Fruit fly (Drosophila melanogaster): Measurements from ENCODE around the gene hoe1.
A peak's percentile ranks its signal among the peaks of the same experiment; 100 is the strongest.

Gene hoe1

DNA sequence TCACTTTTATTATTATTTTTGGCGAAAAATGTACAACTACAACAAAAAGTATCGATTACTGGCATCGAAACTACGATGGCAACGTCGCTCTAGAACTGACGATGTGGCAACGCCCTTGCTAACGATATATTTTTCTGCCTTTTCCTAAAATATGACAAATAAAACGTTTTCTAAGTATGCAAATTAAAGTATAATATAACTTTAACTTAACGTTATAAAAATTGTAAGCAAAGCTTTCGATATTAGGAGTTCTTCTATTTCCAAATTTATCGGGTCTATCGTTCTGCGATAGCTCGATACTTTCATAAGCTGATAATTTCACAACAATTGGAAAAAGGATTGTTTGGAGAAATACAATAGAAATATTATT lies 49.2 kb downstream of the hoe1 start, which contains the start of the genes Cf2 and CG3008 (continued):
- TF ChIP-seq Ptx1 (GFP tag; IDR thresholded peaks at IDR 0.05): no peak
- TF ChIP-seq bbx (GFP tag; IDR thresholded peaks at IDR 0.05; ENCODE audit: partially characterized antibody): peak; percentile 65
- TF ChIP-seq CG9797 (GFP tag; optimal IDR thresholded peaks at IDR 0.05): peak; percentile 42
- TF ChIP-seq CG17829 (tag; optimal IDR thresholded peaks at IDR 0.05): peak; percentile 21
- peak; percentile 82 for TF ChIP-seq vnd (GFP tag; IDR thresholded peaks at IDR 0.05; ENCODE audit: partially characterized antibody)
- TF ChIP-seq grau (tag; optimal IDR thresholded peaks at IDR 0.05): no peak
- no peak for TF ChIP-seq row (GFP tag; IDR thresholded peaks at IDR 0.05)
- TF ChIP-seq ftz-f1 (GFP tag; optimal IDR thresholded peaks at IDR 0.05): peak; percentile 35
- TF ChIP-seq CG4404 (GFP tag; IDR thresholded peaks at IDR 0.05): no peak
- no peak for TF ChIP-seq gcm (GFP tag; optimal IDR thresholded peaks at IDR 0.05)
- TF ChIP-seq MBD-R2 (GFP tag; IDR thresholded peaks at IDR 0.05): peak; percentile 64
- peak; percentile 72 for TF ChIP-seq Ets97D (GFP tag; optimal IDR thresholded peaks at IDR 0.05)
- TF ChIP-seq mld (GFP tag; IDR thresholded peaks at IDR 0.05; ENCODE audit: partially characterized antibody): peak; percentile 52; the same call in 1 of the 3 replicates
- TF ChIP-seq p53 (GFP tag; optimal IDR thresholded peaks at IDR 0.05): no peak
- TF ChIP-seq NC2α (GFP tag; optimal IDR thresholded peaks at IDR 0.05): no peak
- TF ChIP-seq CG8290 (GFP tag; optimal IDR thresholded peaks at IDR 0.05): peak; percentile 14
- no peak for TF ChIP-seq CG8290 (tag; optimal IDR thresholded peaks at IDR 0.05)
- no peak for TF ChIP-seq CG18619 (GFP tag; optimal IDR thresholded peaks at IDR 0.05)
- peak; percentile 90 for TF ChIP-seq Scr (GFP tag; IDR thresholded peaks at IDR 0.05; ENCODE audit: partially characterized antibody)
- TF ChIP-seq psq (GFP tag; optimal IDR thresholded peaks at IDR 0.05): peak; percentile 0
- peak; percentile 70; the same call in 1 of the 2 replicates for TF ChIP-seq tna (GFP tag; IDR thresholded peaks at IDR 0.05; ENCODE audit: partially characterized antibody)
- peak; percentile 77 for TF ChIP-seq CG6791 (GFP tag; IDR thresholded peaks at IDR 0.05; ENCODE audit: partially characterized antibody)
- TF ChIP-seq ems (GFP tag; optimal IDR thresholded peaks at IDR 0.05): peak; percentile 12
- peak; percentile 42; the same call in 1 of the 2 replicates for TF ChIP-seq CG42726 (GFP tag; IDR thresholded peaks at IDR 0.05; ENCODE audit: partially characterized antibody)
- TF ChIP-seq pnt (GFP tag; optimal IDR thresholded peaks at IDR 0.05): no peak
- TF ChIP-seq CG2712 (tag; optimal IDR thresholded peaks at IDR 0.05): peak; percentile 33
- TF ChIP-seq CG18262 (tag; optimal IDR thresholded peaks at IDR 0.05): peak; percentile 12
- no peak for TF ChIP-seq twi (tag; optimal IDR thresholded peaks at IDR 0.05)
- TF ChIP-seq hkb (optimal IDR thresholded peaks at IDR 0.05): no peak
- TF ChIP-seq hkb (GFP tag; IDR thresholded peaks at IDR 0.05): no peak
- TF ChIP-seq CG14860 (GFP tag; IDR thresholded peaks at IDR 0.05; ENCODE audit: partially characterized antibody): peak; percentile 82; the same call in 2 of the 3 replicates
- TF ChIP-seq hbn (GFP tag; IDR thresholded peaks at IDR 0.05; ENCODE audit: partially characterized antibody): peak; percentile 60; the same call in 1 of the 2 replicates
- peak; percentile 76 for TF ChIP-seq inv (GFP tag; IDR thresholded peaks at IDR 0.05; ENCODE audit: partially characterized antibody)
- no peak for TF ChIP-seq slp2 (GFP tag; optimal IDR thresholded peaks at IDR 0.05)
- peak; percentile 44; the same call in 1 of the 2 replicates for TF ChIP-seq CG3847 (GFP tag; IDR thresholded peaks at IDR 0.05)
- TF ChIP-seq CG14710 (tag; optimal IDR thresholded peaks at IDR 0.05): peak; percentile 74
- TF ChIP-seq CG11085 (GFP tag; IDR thresholded peaks at IDR 0.05): no peak
- peak; percentile 64 for TF ChIP-seq CG8924 (tag; optimal IDR thresholded peaks at IDR 0.05)
- TF ChIP-seq CG30403 (GFP tag; optimal IDR thresholded peaks at IDR 0.05): peak; percentile 19
- peak; percentile 64 for TF ChIP-seq CG10267 (tag; optimal IDR thresholded peaks at IDR 0.05)
- TF ChIP-seq chinmo (GFP tag; IDR thresholded peaks at IDR 0.05; ENCODE audit: partially characterized antibody): 0 out of 4 replicates have a peak, but pooled peaks have one; percentile 50
- TF ChIP-seq Ets65A (GFP tag): peak; percentile 66
- peak; percentile 75 for TF ChIP-seq nerfin-2 (GFP tag; IDR thresholded peaks at IDR 0.05; ENCODE audit: partially characterized antibody)
- peak; percentile 71; the same call in 1 of the 2 replicates for TF ChIP-seq sna (GFP tag; IDR thresholded peaks at IDR 0.05; ENCODE audit: partially characterized antibody)
- peak; percentile 16; the same call in 1 of the 3 replicates for TF ChIP-seq Aef1 (GFP tag; IDR thresholded peaks at IDR 0.05)
- TF ChIP-seq CG7963 (GFP tag; IDR thresholded peaks at IDR 0.05; ENCODE audit: partially characterized antibody): peak; percentile 76
- TF ChIP-seq CG2129 (GFP tag; IDR thresholded peaks at IDR 0.05; ENCODE audit: partially characterized antibody): peak; percentile 72
- TF ChIP-seq Lhr (GFP tag; optimal IDR thresholded peaks at IDR 0.05): peak; percentile 14
- TF ChIP-seq CG13287 (GFP tag; IDR thresholded peaks at IDR 0.05; ENCODE audit: partially characterized antibody): peak; percentile 89

Measured in whole organism, embryonic.